Worm (Caenorhabditis elegans): ENCODE measurements around the gene C14B9.3.
A peak's percentile ranks its signal among the peaks of the same experiment; 100 is the strongest.

The C14B9.3 gene

ce11 chrIII:8144574-8145065, 36.0 kb downstream of the C14B9.3 start, which contains the start of the genes C14B9.8 and mrpl-18 (continued):
- TF ChIP-seq pqm-1 (tag; optimal IDR thresholded peaks at IDR 0.05) (peak; percentile 4), ttx-3 (tag; optimal IDR thresholded peaks at IDR 0.05) (no peak), K02D7.2 (tag; optimal IDR thresholded peaks at IDR 0.05) (no peak), ceh-2 (tag; optimal IDR thresholded peaks at IDR 0.05) (peak; percentile 94), rnt-1 (tag; optimal IDR thresholded peaks at IDR 0.05) (peak; percentile 71), F13H6.1 (tag; optimal IDR thresholded peaks at IDR 0.05) (peak; percentile 52), ztf-16 (tag; optimal IDR thresholded peaks at IDR 0.05) (peak; percentile 30), nfya-1 (tag; optimal IDR thresholded peaks at IDR 0.05) (no peak), madf-2 (tag; optimal IDR thresholded peaks at IDR 0.05) (no peak), syd-9 (tag; optimal IDR thresholded peaks at IDR 0.05) (no peak), zip-5 (tag; optimal IDR thresholded peaks at IDR 0.05) (peak; percentile 88), ceh-9 (tag; optimal IDR thresholded peaks at IDR 0.05) (no peak), ceh-18 (tag; optimal IDR thresholded peaks at IDR 0.05) (peak; percentile 8), ceh-24 (tag; optimal IDR thresholded peaks at IDR 0.05) (no peak), dmd-4 (tag; optimal IDR thresholded peaks at IDR 0.05; ENCODE audit: borderline replicate concordance) (no peak), eyg-1 (tag; optimal IDR thresholded peaks at IDR 0.05) (no peak), dve-1 (tag; optimal IDR thresholded peaks at IDR 0.05) (no peak), hlh-8 (tag; optimal IDR thresholded peaks at IDR 0.05) (peak; percentile 81), tbx-2 (tag; optimal IDR thresholded peaks at IDR 0.05) (peak; percentile 95)

DNA sequence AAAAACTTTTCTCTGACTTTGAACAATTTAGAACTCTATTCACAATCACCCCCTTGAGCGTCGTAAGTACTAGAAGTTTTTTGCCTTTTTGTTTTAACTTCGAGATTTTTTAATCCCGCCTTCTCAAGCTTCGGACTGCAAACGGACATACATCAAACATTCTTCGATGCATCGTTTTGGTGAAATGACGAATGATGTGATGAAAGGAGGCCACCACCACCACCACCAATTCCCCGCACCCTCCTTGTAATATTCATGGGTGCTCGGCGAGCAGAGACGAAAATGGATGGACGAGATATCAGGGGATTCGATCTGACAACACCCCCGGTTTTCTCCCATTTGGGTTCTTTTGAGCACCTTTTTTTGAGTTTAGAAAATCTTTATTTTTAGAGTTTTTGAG, 37.4 kb downstream of the C14B9.3 start:
- TF ChIP-seq T23F11.4 (GFP tag; optimal IDR thresholded peaks at IDR 0.05): no peak
- no peak for TF ChIP-seq ztf-16 (tag; optimal IDR thresholded peaks at IDR 0.05)
- no peak for TF ChIP-seq odd-2 (tag; optimal IDR thresholded peaks at IDR 0.05)

DNA sequence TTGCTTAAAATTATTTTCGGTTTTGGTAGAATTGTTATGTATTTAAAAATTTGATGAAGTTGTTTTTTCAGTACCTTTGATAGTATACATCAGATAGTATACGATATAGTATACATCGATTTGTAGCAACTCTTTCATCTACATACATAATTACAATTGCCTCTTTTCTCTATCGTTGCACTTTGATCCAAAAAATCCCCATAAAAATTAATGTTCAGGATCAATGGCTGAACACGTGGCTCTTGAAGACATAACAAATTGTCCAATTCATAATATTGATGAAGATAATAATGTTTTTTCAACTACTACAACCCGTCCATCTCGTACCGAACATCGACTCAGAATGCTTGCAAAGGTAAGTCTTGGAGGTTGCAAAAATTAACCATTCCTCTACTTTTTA, 40.2 kb downstream of the C14B9.3 start, which contains the start of gene D2007.2:
D2007.2 (plus strand) TSS at position 213 of the 400 bp plus-strand sequence.
- no peak for TF ChIP-seq ceh-9 (tag; optimal IDR thresholded peaks at IDR 0.05)
- no peak for TF ChIP-seq ceh-6 (GFP tag; optimal IDR thresholded peaks at IDR 0.05)
- no peak for TF ChIP-seq ama-1 (optimal IDR thresholded peaks at IDR 0.05)
- TF ChIP-seq pax-1 (tag; optimal IDR thresholded peaks at IDR 0.05): no peak
- TF ChIP-seq F13H6.1 (tag; optimal IDR thresholded peaks at IDR 0.05): no peak
- TF ChIP-seq ceh-2 (tag; optimal IDR thresholded peaks at IDR 0.05): no peak

ce11 chrIII:8154423-8154822, 45.8 kb downstream of the C14B9.3 start:
- no peak for TF ChIP-seq unc-86 (tag; optimal IDR thresholded peaks at IDR 0.05)
- no peak for TF ChIP-seq lim-6 (tag; optimal IDR thresholded peaks at IDR 0.05)
- no peak for TF ChIP-seq pax-1 (tag; optimal IDR thresholded peaks at IDR 0.05)
- TF ChIP-seq hlh-8 (tag; optimal IDR thresholded peaks at IDR 0.05): no peak
- TF ChIP-seq T23F11.4 (GFP tag; optimal IDR thresholded peaks at IDR 0.05): no peak
- no peak for TF ChIP-seq fkh-6 (tag; optimal IDR thresholded peaks at IDR 0.05)
- no peak for TF ChIP-seq ceh-30 (tag; optimal IDR thresholded peaks at IDR 0.05)
- no peak for TF ChIP-seq ceh-18 (tag; optimal IDR thresholded peaks at IDR 0.05)
- no peak for TF ChIP-seq ceh-45 (GFP tag; IDR thresholded peaks at IDR 0.05)
- TF ChIP-seq F13H6.1 (tag; optimal IDR thresholded peaks at IDR 0.05): no peak
- no peak for TF ChIP-seq ceh-2 (tag; optimal IDR thresholded peaks at IDR 0.05)
- no peak for TF ChIP-seq fax-1 (tag; optimal IDR thresholded peaks at IDR 0.05)
- TF ChIP-seq ama-1 (optimal IDR thresholded peaks at IDR 0.05): no peak
- TF ChIP-seq hlh-13 (GFP tag; optimal IDR thresholded peaks at IDR 0.05): no peak
- no peak for TF ChIP-seq ahr-1 (tag; optimal IDR thresholded peaks at IDR 0.05)
- no peak for TF ChIP-seq elt-4 (tag; optimal IDR thresholded peaks at IDR 0.05)
- TF ChIP-seq dmd-4 (tag; optimal IDR thresholded peaks at IDR 0.05; ENCODE audit: borderline replicate concordance): no peak
- TF ChIP-seq K02D7.2 (tag; optimal IDR thresholded peaks at IDR 0.05): no peak

DNA sequence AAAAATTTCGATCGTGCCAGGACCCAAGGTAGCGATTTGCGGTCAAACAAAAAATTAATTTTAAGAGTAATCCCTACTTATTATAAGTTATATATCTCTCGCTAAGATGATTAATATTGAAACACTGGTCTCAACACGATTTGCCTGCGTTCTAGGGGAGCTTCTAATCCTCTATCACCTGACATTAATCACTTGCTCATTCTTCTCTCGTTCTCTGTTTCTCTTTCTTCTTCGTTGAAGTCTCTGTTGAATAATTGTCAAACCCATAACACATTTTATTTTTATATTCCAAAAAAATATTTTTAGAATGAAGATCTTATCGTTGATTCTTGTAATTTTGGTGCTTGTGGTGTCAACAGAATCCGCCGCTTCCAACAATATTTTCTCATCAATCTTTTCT, 46.6 kb downstream of the C14B9.3 start, which contains the start of gene D2007.1:
D2007.1 (plus strand) TSS at position 301 of the 400 bp plus-strand sequence.
- TF ChIP-seq hlh-30 (tag; optimal IDR thresholded peaks at IDR 0.05; ENCODE audit: insufficient read depth) (peak; percentile 27), tbx-7 (tag; optimal IDR thresholded peaks at IDR 0.05) (no peak)

All from whole organism, late embryonic.